Fruit fly (Drosophila melanogaster) whole organism, embryonic: ENCODE results near the gene Bx42.

ENCODE experiments used
- ATbp ChIP-seq: fragments of 200-800 bp; sonication (Bioruptor generic); optimal IDR thresholded peaks from 2 replicates; lab custom pipeline; 2017; ENCODE audit warnings: missing biosample characterization, mild to moderate bottlenecking, missing genetic modification characterization, missing genetic modification reagents
- Awh ChIP-seq: fragments of 200-800 bp; sonication (Bioruptor generic); IDR thresholded peaks from 2 replicates; pipeline ENCODE4, ENCODE4 v1.3.6; 2022; ENCODE audit warnings: missing biosample characterization, missing genetic modification characterization
- CG10431 ChIP-seq: fragments of 200-800 bp; sonication (Bioruptor generic); optimal IDR thresholded peaks from 3 replicates; lab custom pipeline; 2018; ENCODE audit warnings: missing biosample characterization, mild to moderate bottlenecking, missing genetic modification characterization
- CG11085 ChIP-seq: fragments of 200-800 bp; sonication (Bioruptor generic); IDR thresholded peaks from 2 replicates; pipeline ENCODE4 v1.3.6; 2022; ENCODE audit warnings: missing biosample characterization, missing genetic modification characterization
- CG12071 ChIP-seq: fragments of 200-800 bp; sonication (Bioruptor generic); optimal IDR thresholded peaks from 3 replicates; lab custom pipeline; 2018; ENCODE audit warnings: missing biosample characterization, mild to moderate bottlenecking, missing genetic modification characterization
- CG12104 ChIP-seq: fragments of 200-800 bp; sonication (Bioruptor generic); optimal IDR thresholded peaks from 3 replicates; lab custom pipeline; 2016; ENCODE audit warnings: missing biosample characterization, missing genetic modification characterization
- CG12155 ChIP-seq: fragments of 200-800 bp; sonication (Bioruptor generic); optimal IDR thresholded peaks from 3 replicates; lab custom pipeline; 2016; ENCODE audit warnings: missing biosample characterization, missing genetic modification characterization
- CG12219 ChIP-seq: fragments of 200-800 bp; sonication (Bioruptor generic); optimal IDR thresholded peaks from 3 replicates; lab custom pipeline; 2018; ENCODE audit warnings: missing biosample characterization, mild to moderate bottlenecking, missing genetic modification characterization
- CG12236 ChIP-seq: fragments of 200-800 bp; sonication (Bioruptor generic); optimal IDR thresholded peaks from 2 replicates; lab custom pipeline; 2016; ENCODE audit warnings: missing biosample characterization, missing genetic modification characterization
- CG1233 ChIP-seq: fragments of 200-800 bp; sonication (Bioruptor generic); optimal IDR thresholded peaks from 4 replicates; lab custom pipeline; 2018; ENCODE audit warnings: missing biosample characterization, mild to moderate bottlenecking, missing genetic modification characterization
- CG12659 ChIP-seq: fragments of 200-800 bp; sonication (Bioruptor generic); optimal IDR thresholded peaks from 3 replicates; lab custom pipeline; 2017; ENCODE audit warnings: mild to moderate bottlenecking, missing biosample characterization, missing genetic modification reagents, missing genetic modification characterization
- CG13775 ChIP-seq: fragments of 200-800 bp; sonication (Bioruptor generic); optimal IDR thresholded peaks from 3 replicates; lab custom pipeline; 2017; ENCODE audit warnings: missing biosample characterization, mild to moderate bottlenecking, missing genetic modification characterization
- CG13894 ChIP-seq: fragments of 200-800 bp; sonication (Bioruptor generic); optimal IDR thresholded peaks from 3 replicates; lab custom pipeline; 2018; ENCODE audit warnings: missing biosample characterization, mild to moderate bottlenecking, missing genetic modification characterization, moderate library complexity
- CG14050 ChIP-seq: fragments of 200-800 bp; sonication (Bioruptor generic); IDR thresholded peaks from 3 replicates; pipeline ENCODE4 v1.3.6; 2022; ENCODE audit warnings: missing biosample characterization, missing genetic modification characterization
- CG15696 ChIP-seq: fragments of 200-800 bp; sonication (Bioruptor generic); optimal IDR thresholded peaks from 2 replicates; lab custom pipeline; 2019; ENCODE audit warnings: missing biosample characterization, mild to moderate bottlenecking, missing genetic modification characterization, moderate library complexity
- CG1602 ChIP-seq: fragments of 200-800 bp; sonication (Bioruptor generic); optimal IDR thresholded peaks from 3 replicates; lab custom pipeline; 2016; ENCODE audit warnings: missing biosample characterization, missing genetic modification characterization
- CG17568 ChIP-seq: fragments of 200-800 bp; sonication (Bioruptor generic); optimal IDR thresholded peaks from 2 replicates; lab custom pipeline; 2018; ENCODE audit warnings: missing biosample characterization, mild to moderate bottlenecking, missing genetic modification characterization, moderate library complexity
- CG17612 ChIP-seq: fragments of 200-800 bp; sonication (Bioruptor generic); IDR thresholded peaks from 2 replicates; pipeline ENCODE4 v1.3.6; 2022; ENCODE audit warnings: missing biosample characterization, missing genetic modification characterization
- CG17829 ChIP-seq: fragments of 200-800 bp; optimal IDR thresholded peaks from 2 replicates; lab custom pipeline; 2019; ENCODE audit warnings: missing biosample characterization, mild to moderate bottlenecking, missing genetic modification characterization, moderate library complexity
- CG1792 ChIP-seq: fragments of 200-800 bp; sonication (Bioruptor generic); optimal IDR thresholded peaks from 2 replicates; lab custom pipeline; 2016; ENCODE audit warnings: missing biosample characterization, missing genetic modification characterization
- CG18476 ChIP-seq: fragments of 200-800 bp; sonication (Bioruptor generic); optimal IDR thresholded peaks from 2 replicates; lab custom pipeline; 2016; ENCODE audit warnings: missing biosample characterization, mild to moderate bottlenecking, missing genetic modification characterization
- CG33557 ChIP-seq: fragments of 200-800 bp; sonication (Bioruptor generic); optimal IDR thresholded peaks from 2 replicates; lab custom pipeline; 2019; ENCODE audit warnings: missing biosample characterization, mild to moderate bottlenecking, missing genetic modification characterization, moderate library complexity
- CG3847 ChIP-seq: fragments of 200-800 bp; sonication (Bioruptor generic); IDR thresholded peaks from 2 replicates; pipeline ENCODE4 v1.3.6; 2022; ENCODE audit warnings: missing biosample characterization, missing genetic modification characterization
- CG4404 ChIP-seq: fragments of 200-800 bp; sonication (Bioruptor generic); IDR thresholded peaks from 2 replicates; pipeline ENCODE4 v1.3.6; 2022; ENCODE audit warnings: missing biosample characterization, missing genetic modification characterization
- CG9727 ChIP-seq: fragments of 200-800 bp; sonication (Bioruptor generic); optimal IDR thresholded peaks from 3 replicates; lab custom pipeline; 2017; ENCODE audit warnings: missing biosample characterization, mild to moderate bottlenecking, missing genetic modification characterization
- Dfd ChIP-seq, 2 experiments: fragments of >200 bp; optimal IDR thresholded peaks; 2 replicates each; lab custom pipeline; 2017; ENCODE audit warnings: missing biosample characterization in 2 of 2, missing genetic modification characterization in 2 of 2
- Fer3 ChIP-seq: fragments of 200-800 bp; sonication (Bioruptor generic); optimal IDR thresholded peaks from 2 replicates; lab custom pipeline; 2018; ENCODE audit warnings: missing biosample characterization, mild to moderate bottlenecking, missing genetic modification characterization, moderate library complexity
- HLH54F ChIP-seq: fragments of 200-800 bp; sonication (Bioruptor generic); optimal IDR thresholded peaks from 3 replicates; lab custom pipeline; 2016; ENCODE audit warnings: missing biosample characterization, missing genetic modification characterization
- Lim3 ChIP-seq: fragments of 200-800 bp; sonication (Bioruptor generic); IDR thresholded peaks from 2 replicates; pipeline ENCODE4 v1.3.6; 2022; ENCODE audit warnings: missing biosample characterization, missing genetic modification characterization
- PHDP ChIP-seq: fragments of 200-800 bp; sonication (Bioruptor generic); optimal IDR thresholded peaks from 3 replicates; lab custom pipeline; 2018; ENCODE audit warnings: missing biosample characterization, mild to moderate bottlenecking, missing genetic modification characterization, moderate library complexity
- Rx ChIP-seq: fragments of 200-800 bp; sonication (Bioruptor generic); IDR thresholded peaks from 2 replicates; pipeline ENCODE4 v1.3.6; 2022; ENCODE audit warnings: missing biosample characterization, missing genetic modification characterization
- Ssrp ChIP-seq: fragments of 200-800 bp; sonication (Bioruptor generic); optimal IDR thresholded peaks from 2 replicates; lab custom pipeline; 2018; ENCODE audit warnings: missing biosample characterization, mild to moderate bottlenecking, missing genetic modification characterization, moderate library complexity
- Usf ChIP-seq: fragments of 200-800 bp; sonication (Bioruptor generic); optimal IDR thresholded peaks from 2 replicates; lab custom pipeline; 2017; ENCODE audit warnings: missing genotype, missing biosample characterization, missing genetic modification characterization
- abd-A ChIP-seq: fragments of 200-800 bp; sonication (Bioruptor generic); optimal IDR thresholded peaks from 3 replicates; lab custom pipeline; 2019; ENCODE audit warnings: missing biosample characterization, mild to moderate bottlenecking, missing genetic modification characterization, moderate library complexity
- bcd ChIP-seq: fragments of 200-800 bp; sonication (Bioruptor generic); optimal IDR thresholded peaks from 2 replicates; lab custom pipeline; 2017; ENCODE audit warnings: missing biosample characterization, mild to moderate bottlenecking, missing genetic modification characterization
- chif ChIP-seq, 2 experiments: fragments of 200-800 bp; sonication (Bioruptor generic); optimal IDR thresholded peaks; 3 replicates each; lab custom pipeline; 2016; ENCODE audit warnings: missing biosample characterization in 2 of 2, missing genetic modification characterization in 2 of 2
- disco-r ChIP-seq: fragments of 200-800 bp; sonication (Bioruptor generic); optimal IDR thresholded peaks from 2 replicates; lab custom pipeline; 2016; ENCODE audit warnings: missing biosample characterization, missing genetic modification characterization
- dysf ChIP-seq: fragments of 200-800 bp; sonication (Bioruptor generic); IDR thresholded peaks from 3 replicates; pipeline ENCODE4 v1.3.6; 2022; ENCODE audit warnings: missing biosample characterization, missing genetic modification characterization
- ewg ChIP-seq: fragments of 200-800 bp; sonication (Bioruptor generic); optimal IDR thresholded peaks from 3 replicates; lab custom pipeline; 2017; ENCODE audit warnings: mild to moderate bottlenecking, missing biosample characterization, missing genetic modification reagents, missing genetic modification characterization
- eyg ChIP-seq: fragments of 200-800 bp; sonication (Bioruptor generic); optimal IDR thresholded peaks from 3 replicates; lab custom pipeline; 2016; ENCODE audit warnings: missing biosample characterization, missing genetic modification characterization
- fd3F ChIP-seq: fragments of 200-800 bp; sonication (Bioruptor generic); optimal IDR thresholded peaks from 2 replicates; lab custom pipeline; 2018; ENCODE audit warnings: missing biosample characterization, mild to moderate bottlenecking, missing genetic modification characterization, moderate library complexity
- gem ChIP-seq: fragments of 200-800 bp; sonication (Bioruptor generic); optimal IDR thresholded peaks from 2 replicates; lab custom pipeline; 2019; ENCODE audit warnings: missing biosample characterization, mild to moderate bottlenecking, missing genetic modification characterization, moderate library complexity
- gsb-n ChIP-seq: fragments of 200-800 bp; sonication (Bioruptor generic); optimal IDR thresholded peaks from 3 replicates; lab custom pipeline; 2018; ENCODE audit warnings: missing biosample characterization, mild to moderate bottlenecking, missing genetic modification characterization
- ind ChIP-seq: fragments of 200-800 bp; sonication (Bioruptor generic); optimal IDR thresholded peaks from 3 replicates; lab custom pipeline; 2016; ENCODE audit warnings: missing biosample characterization, missing genetic modification characterization
- lmd ChIP-seq: fragments of 200-800 bp; sonication (Bioruptor generic); IDR thresholded peaks from 2 replicates; pipeline ENCODE4 v1.3.6; 2022; ENCODE audit warnings: missing biosample characterization, missing genetic modification characterization
- nau ChIP-seq: fragments of 200-800 bp; sonication (Bioruptor generic); optimal IDR thresholded peaks from 3 replicates; lab custom pipeline; 2017; ENCODE audit warnings: missing biosample characterization, mild to moderate bottlenecking, missing genetic modification characterization, missing genetic modification reagents
- slbo ChIP-seq: fragments of 200-800 bp; sonication (Bioruptor generic); IDR thresholded peaks from 2 replicates; pipeline ENCODE4 v1.3.6; 2022; ENCODE audit warnings: missing biosample characterization, missing genetic modification characterization
- twi ChIP-seq: fragments of 200-800 bp; optimal IDR thresholded peaks from 2 replicates; lab custom pipeline; 2019; ENCODE audit warnings: missing biosample characterization, mild to moderate bottlenecking, missing genetic modification characterization, moderate library complexity
- usp ChIP-seq: fragments of >200 bp; optimal IDR thresholded peaks from 2 replicates; lab custom pipeline; 2017; ENCODE audit warnings: missing biosample characterization, missing genetic modification characterization

The Bx42 gene

DNA sequence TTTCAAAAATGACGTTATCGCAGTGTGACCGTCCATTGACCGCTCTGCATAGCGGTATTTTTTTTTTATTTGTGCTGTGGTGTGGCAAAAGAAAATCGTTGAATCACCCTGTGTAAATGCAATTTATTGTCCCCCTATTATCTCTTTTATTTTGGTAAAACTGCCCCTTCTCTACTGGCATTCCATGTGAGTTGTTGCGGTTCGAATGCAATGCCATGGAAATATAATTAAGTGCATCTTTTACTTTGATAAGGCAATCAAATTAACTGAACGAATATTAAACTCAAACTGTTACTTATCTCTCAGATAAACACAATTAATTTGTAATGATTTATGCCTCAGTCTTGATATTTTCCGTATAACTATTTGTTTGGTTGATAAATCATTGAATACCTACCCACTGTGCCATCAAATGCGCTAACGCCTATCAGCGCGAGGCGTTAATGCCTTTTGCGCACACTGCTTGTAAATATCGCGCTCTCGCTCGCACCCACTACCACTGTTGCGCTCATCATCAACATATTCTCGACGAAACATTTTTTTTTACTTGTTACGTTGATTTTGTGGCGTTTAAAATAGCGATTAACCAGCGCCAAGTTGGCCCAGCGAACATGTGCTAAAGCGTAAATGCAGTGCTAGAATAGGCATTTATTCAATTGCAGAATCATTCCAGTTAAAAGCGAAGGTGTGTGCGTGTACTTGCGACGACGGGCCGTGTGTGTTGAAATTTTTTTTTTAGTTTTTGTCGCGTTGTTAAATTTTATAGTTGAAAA is 2.9 kb upstream of the Bx42 start (continued):
- TF ChIP-seq CG15696 (tag; lab: Kevin White, UChicago) (peak; percentile 35), CG12155 (peak; percentile 38), CG12236 (GFP tag; lab: Kevin White, UChicago) (peak; percentile 40), gem (tag; lab: Kevin White, UChicago) (peak; percentile 69), CG17829 (tag; lab: Kevin White, UChicago) (peak; percentile 48), slbo (GFP tag; lab: Robert Waterston, UW) (peak; percentile 49), Awh (peak; percentile 44; the same call in 1 of the 2 replicates), CG12104 (GFP tag; lab: Kevin White, UChicago) (peak; percentile 61), CG13894 (tag; lab: Kevin White, UChicago) (no peak), Rx (GFP tag; lab: Robert Waterston, UW) (peak; percentile 43), gsb-n (tag; lab: Kevin White, UChicago) (peak; percentile 40), ATbp (GFP tag; lab: Kevin White, UChicago) (no peak), Dfd (GFP tag; optimal IDR thresholded peaks at IDR 0.05; lab: Kevin White, UChicago) (no peak), lmd (peak; percentile 44), CG10431 (GFP tag; lab: Kevin White, UChicago) (no peak), Usf (GFP tag; lab: Kevin White, UChicago) (peak; percentile 41), CG12071 (peak; percentile 17), Fer3 (tag; lab: Kevin White, UChicago) (peak; percentile 18), CG4404 (GFP tag; lab: Robert Waterston, UW) (peak; percentile 45), nau (GFP tag; lab: Kevin White, UChicago) (no peak), CG1602 (GFP tag; lab: Kevin White, UChicago) (peak; percentile 52), CG14050 (GFP tag; lab: Robert Waterston, UW) (no peak), CG11085 (0 out of 2 replicates have a peak, but pooled peaks have one; percentile 13), CG18476 (peak; percentile 55), CG9727 (GFP tag; lab: Kevin White, UChicago) (peak; percentile 72), CG1792 (GFP tag; lab: Kevin White, UChicago) (peak; percentile 3), twi (tag; lab: Kevin White, UChicago) (peak; percentile 35), abd-A (no peak), eyg (GFP tag; lab: Kevin White, UChicago) (peak; percentile 6), chif (GFP tag; optimal IDR thresholded peaks at IDR 0.05; lab: Kevin White, UChicago) (peak; percentile 52 to 66), CG33557 (GFP tag; lab: Kevin White, UChicago) (peak; percentile 28), usp (GFP tag; lab: Kevin White, UChicago) (no peak), disco-r (GFP tag; lab: Kevin White, UChicago) (no peak), PHDP (peak; percentile 32), CG1233 (GFP tag; lab: Kevin White, UChicago) (peak; percentile 31), Lim3 (GFP tag; lab: Robert Waterston, UW) (no peak), CG17568 (GFP tag; lab: Kevin White, UChicago) (peak; percentile 21), CG3847 (peak; percentile 22), CG12219 (GFP tag; lab: Kevin White, UChicago) (no peak), fd3F (GFP tag; lab: Kevin White, UChicago) (peak; percentile 18), HLH54F (GFP tag; lab: Kevin White, UChicago) (peak; percentile 55), CG12659 (GFP tag; lab: Kevin White, UChicago) (peak; percentile 68), dysf (GFP tag; lab: Robert Waterston, UW) (peak; percentile 60; the same call in 2 of the 3 replicates), CG13775 (GFP tag; lab: Kevin White, UChicago) (peak; percentile 67), CG17612 (GFP tag; lab: Robert Waterston, UW) (no peak), Ssrp (peak; percentile 56), ind (GFP tag; lab: Kevin White, UChicago) (peak; percentile 65), ewg (peak; percentile 40), bcd (GFP tag; lab: Kevin White, UChicago) (peak; percentile 55)
